Worm (Caenorhabditis elegans) whole organism, early embryonic: Measurements from ENCODE around the gene pcm-1.

Experiments used
- B0310.2 ChIP-seq: sonication (generic microtip); optimal IDR thresholded peaks from 2 replicates; lab custom pipeline; 2016; ENCODE audit warnings: mild to moderate bottlenecking, missing genetic modification characterization, missing compliant biosample characterization
- F13C5.2 ChIP-seq: sonication (generic microtip); optimal IDR thresholded peaks from 2 replicates; lab custom pipeline; 2017; ENCODE audit warnings: mild to moderate bottlenecking, missing genetic modification characterization, inconsistent platforms, missing compliant biosample characterization
- aly-1 ChIP-seq: sonication (generic microtip); optimal IDR thresholded peaks from 2 replicates; lab custom pipeline; 2016; ENCODE audit warnings: missing genetic modification characterization, missing compliant biosample characterization
- ama-1 ChIP-seq: fragments of 150-350 bp; optimal IDR thresholded peaks from 2 replicates; lab custom pipeline; 2014
- ceh-13 ChIP-seq: fragments of 200-800 bp; sonication (Bioruptor generic); optimal IDR thresholded peaks from 2 replicates; lab custom pipeline; 2018; ENCODE audit warnings: mild to moderate bottlenecking, missing genetic modification characterization, missing compliant biosample characterization
- ceh-36 ChIP-seq: sonication (generic microtip); optimal IDR thresholded peaks from 2 replicates; lab custom pipeline; 2016; ENCODE audit warnings: missing genetic modification characterization, inconsistent platforms, missing compliant biosample characterization
- ets-7 ChIP-seq: sonication (generic microtip); optimal IDR thresholded peaks from 2 replicates; lab custom pipeline; 2016; ENCODE audit warnings: missing genotype, missing genetic modification characterization, missing compliant biosample characterization
- flt-1 ChIP-seq: fragments of 200-800 bp; sonication (Bioruptor generic); IDR thresholded peaks from 2 replicates; pipeline ENCODE4 v1.3.6; 2022; ENCODE audit warnings: missing genetic modification characterization, missing compliant biosample characterization
- hmbx-1 ChIP-seq: sonication (generic microtip); optimal IDR thresholded peaks from 2 replicates; lab custom pipeline; 2016; ENCODE audit warnings: mild to moderate bottlenecking, missing genetic modification characterization, missing compliant biosample characterization
- hmg-4 ChIP-seq: fragments of 200-800 bp; sonication (Bioruptor generic); optimal IDR thresholded peaks from 2 replicates; lab custom pipeline; 2018; ENCODE audit warnings: mild to moderate bottlenecking, missing genetic modification characterization, missing compliant biosample characterization
- hnd-1 ChIP-seq: sonication (generic microtip); optimal IDR thresholded peaks from 2 replicates; lab custom pipeline; 2016; ENCODE audit warnings: missing genetic modification characterization, missing compliant biosample characterization
- pes-1 ChIP-seq: fragments of 200-800 bp; sonication (Bioruptor generic); IDR thresholded peaks from 2 replicates; pipeline ENCODE4 v1.3.6; 2022; ENCODE audit warnings: missing genetic modification reagents, missing genetic modification characterization, missing compliant biosample characterization
- scrt-1 ChIP-seq: fragments of 200-800 bp; sonication (Bioruptor generic); IDR thresholded peaks from 2 replicates; pipeline ENCODE4 v1.3.6; 2022; ENCODE audit warnings: missing genetic modification characterization, missing compliant biosample characterization
- sea-1 ChIP-seq: fragments of 200-800 bp; sonication (Bioruptor generic); conservative IDR thresholded peaks from 2 replicates; pipeline ENCODE4 v1.3.6; 2022; ENCODE audit warnings: missing genetic modification characterization, missing compliant biosample characterization
- tbx-11 ChIP-seq: fragments of 200-800 bp; sonication (Bioruptor generic); IDR thresholded peaks from 2 replicates; pipeline ENCODE4 v1.3.6; 2022; ENCODE audit warnings: missing genetic modification characterization, missing compliant biosample characterization
- tbx-37 ChIP-seq: fragments of 200-800 bp; sonication (Bioruptor generic); conservative IDR thresholded peaks from 2 replicates; pipeline ENCODE4 v1.3.6; 2022; ENCODE audit warnings: missing genetic modification reagents, missing genetic modification characterization, missing compliant biosample characterization
- tra-4 ChIP-seq: sonication (generic microtip); optimal IDR thresholded peaks from 2 replicates; lab custom pipeline; 2017; ENCODE audit warnings: missing genetic modification characterization, missing compliant biosample characterization

The pcm-1 gene

ce11 chrV:5954747-5955146 is 8.9 kb downstream of the pcm-1 start, which contains the start of gene M03F8.6:
TSS of gene M03F8.6 (minus strand) at chrV:5954847.
- TF ChIP-seq F13C5.2 (tag; lab: Kevin White, UChicago) (no peak), hnd-1 (tag; lab: Kevin White, UChicago) (no peak), ceh-36 (no peak), ceh-13 (GFP tag; lab: Kevin White, UChicago) (no peak), scrt-1 (GFP tag; lab: Robert Waterston, UW) (no peak), flt-1 (no peak), B0310.2 (no peak), tbx-37 (no peak), hmg-4 (GFP tag; lab: Kevin White, UChicago) (no peak), ama-1 (lab: Kevin White, UChicago) (no peak), tra-4 (tag; lab: Kevin White, UChicago) (no peak), hmbx-1 (no peak), ets-7 (tag; lab: Kevin White, UChicago) (no peak), sea-1 (GFP tag; lab: Robert Waterston, UW) (no peak), pes-1 (no peak), aly-1 (tag; lab: Kevin White, UChicago) (no peak), tbx-11 (GFP tag; lab: Robert Waterston, UW) (no peak)

DNA sequence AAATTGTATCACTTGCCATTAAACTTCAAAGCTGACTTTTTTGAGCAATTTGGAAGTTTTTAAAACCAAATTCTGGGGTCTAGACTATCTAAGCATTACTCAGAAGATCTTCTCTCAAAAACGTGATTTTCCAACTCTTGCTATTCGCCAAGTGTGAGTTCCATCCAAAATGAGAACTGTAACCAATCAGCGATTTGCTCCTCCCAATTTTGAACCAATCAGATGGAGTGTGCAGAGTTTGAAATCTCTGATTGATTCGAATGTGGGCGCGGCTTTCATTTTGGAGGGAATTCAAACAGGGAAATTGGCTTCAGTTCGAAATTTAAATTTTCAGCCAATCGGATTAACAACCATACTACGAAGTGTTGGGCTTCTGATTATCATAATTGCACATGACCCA is 10.6 kb downstream of the pcm-1 start:
- TF ChIP-seq tbx-11 (GFP tag; lab: Robert Waterston, UW) (no peak), ceh-36 (no peak), sea-1 (GFP tag; lab: Robert Waterston, UW) (no peak), tbx-37 (no peak), B0310.2 (no peak), F13C5.2 (tag; lab: Kevin White, UChicago) (no peak), ets-7 (tag; lab: Kevin White, UChicago) (no peak), scrt-1 (GFP tag; lab: Robert Waterston, UW) (no peak), aly-1 (tag; lab: Kevin White, UChicago) (no peak), flt-1 (no peak)

ce11 chrV:5951133-5951532 is 12.5 kb downstream of the pcm-1 start, which contains the start of gene M03F8.1:
TSS of gene M03F8.1 (plus strand) at chrV:5951433.
- TF ChIP-seq hnd-1 (tag; lab: Kevin White, UChicago) (no peak), tbx-37 (no peak), F13C5.2 (tag; lab: Kevin White, UChicago) (no peak), B0310.2 (no peak), flt-1 (no peak), pes-1 (no peak), tbx-11 (GFP tag; lab: Robert Waterston, UW) (no peak), hmg-4 (GFP tag; lab: Kevin White, UChicago) (no peak), ceh-13 (GFP tag; lab: Kevin White, UChicago) (no peak), ceh-36 (no peak), ama-1 (lab: Kevin White, UChicago) (no peak), sea-1 (GFP tag; lab: Robert Waterston, UW) (no peak), tra-4 (tag; lab: Kevin White, UChicago) (no peak)

DNA sequence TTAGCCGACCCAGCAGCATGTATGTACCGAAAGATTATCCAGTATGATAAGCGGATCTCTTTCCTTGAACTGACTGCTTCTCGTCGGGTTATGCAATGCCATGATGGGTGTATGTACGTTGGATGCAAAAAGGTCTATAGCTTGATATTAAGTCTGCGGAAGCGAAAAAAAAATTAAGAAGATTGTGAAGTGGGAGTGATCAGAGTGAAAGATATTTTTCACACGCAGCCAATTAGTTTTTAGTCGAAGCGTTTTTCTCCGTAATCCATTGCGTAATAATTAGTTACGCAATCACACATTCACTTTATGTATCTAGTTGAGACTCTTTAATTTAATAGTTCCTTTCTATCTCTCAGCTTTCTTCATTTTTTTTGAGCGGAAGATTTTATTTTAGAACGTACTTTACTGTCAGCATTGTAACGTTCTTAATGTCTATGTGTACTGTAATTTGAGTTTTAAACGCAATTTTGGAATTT is 14.0 kb downstream of the pcm-1 start:
- no peak for TF ChIP-seq hnd-1 (tag; lab: Kevin White, UChicago)
- TF ChIP-seq hmbx-1: no peak
- TF ChIP-seq aly-1 (tag; lab: Kevin White, UChicago): no peak
- TF ChIP-seq flt-1: no peak
- TF ChIP-seq tbx-37: no peak
- no peak for TF ChIP-seq B0310.2
- no peak for TF ChIP-seq tra-4 (tag; lab: Kevin White, UChicago)
- TF ChIP-seq pes-1: no peak
- no peak for TF ChIP-seq tbx-11 (GFP tag; lab: Robert Waterston, UW)
- no peak for TF ChIP-seq hmg-4 (GFP tag; lab: Kevin White, UChicago)
- no peak for TF ChIP-seq scrt-1 (GFP tag; lab: Robert Waterston, UW)
- TF ChIP-seq ceh-36: no peak
- no peak for TF ChIP-seq ceh-13 (GFP tag; lab: Kevin White, UChicago)
- no peak for TF ChIP-seq ets-7 (tag; lab: Kevin White, UChicago)
- no peak for TF ChIP-seq F13C5.2 (tag; lab: Kevin White, UChicago)

DNA sequence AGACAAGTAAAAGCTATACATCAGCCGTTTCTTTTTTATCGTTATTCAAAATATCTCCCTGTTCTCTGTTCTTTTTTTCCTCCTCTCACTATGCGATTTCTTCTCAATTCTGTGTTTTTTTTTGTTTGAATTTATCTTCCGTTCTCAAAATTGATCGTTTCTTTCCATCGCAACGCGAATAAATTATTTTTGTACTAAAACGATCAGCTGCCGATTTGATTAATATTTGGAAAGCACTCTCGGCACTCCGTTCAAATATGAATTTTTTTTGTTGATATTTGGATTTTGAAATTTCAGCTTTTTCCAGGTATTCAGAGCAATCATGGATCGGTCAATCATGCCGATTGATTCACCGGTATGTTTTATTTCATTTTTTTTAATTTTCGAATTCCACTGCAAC is 20.5 kb downstream of the pcm-1 start, which contains the start of gene pst-1:
pst-1 (plus strand) TSS at position 301 of the 400 bp plus-strand sequence.
- TF ChIP-seq flt-1 (no peak), hmg-4 (GFP tag; lab: Kevin White, UChicago) (no peak), scrt-1 (GFP tag; lab: Robert Waterston, UW) (no peak), hnd-1 (tag; lab: Kevin White, UChicago) (no peak), sea-1 (GFP tag; lab: Robert Waterston, UW) (no peak), B0310.2 (no peak), aly-1 (tag; lab: Kevin White, UChicago) (no peak), ceh-13 (GFP tag; lab: Kevin White, UChicago) (no peak), pes-1 (no peak)

DNA sequence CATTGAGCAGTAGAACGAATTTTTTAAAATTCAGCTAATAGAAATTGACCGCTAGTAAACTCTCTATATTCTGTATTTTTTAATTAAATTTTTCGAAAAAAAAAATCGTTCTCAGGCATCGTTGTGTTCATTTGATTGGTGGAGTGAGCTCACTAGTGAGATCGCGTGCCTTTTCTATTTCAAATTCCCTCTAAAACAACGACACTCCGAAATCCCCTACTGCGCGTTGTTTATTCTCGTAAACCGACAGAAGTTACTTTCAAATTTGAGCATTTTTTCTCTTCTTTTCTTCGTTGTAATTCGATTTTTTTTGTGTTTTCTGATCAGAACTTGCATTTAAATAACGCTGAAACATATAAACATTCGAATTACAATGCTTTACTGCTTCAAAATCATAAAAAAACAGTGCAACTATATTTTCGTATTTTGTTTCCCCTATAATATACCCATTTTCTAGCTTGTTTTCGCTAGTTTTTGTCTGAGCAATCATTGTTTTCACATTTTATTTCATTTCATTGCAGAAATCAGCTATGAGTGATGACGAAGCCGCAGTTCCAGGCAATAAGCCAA is 24.1 kb downstream of the pcm-1 start, which contains the start of gene syf-3:
syf-3 (plus strand) TSS at position 520 of the 570 bp plus-strand sequence.
- TF ChIP-seq hmg-4 (GFP tag; lab: Kevin White, UChicago) (no peak), tbx-37 (no peak), hnd-1 (tag; lab: Kevin White, UChicago) (no peak)

- TF ChIP-seq ama-1 (lab: Kevin White, UChicago) (no peak), F13C5.2 (tag; lab: Kevin White, UChicago) (no peak), scrt-1 (GFP tag; lab: Robert Waterston, UW) (no peak), aly-1 (tag; lab: Kevin White, UChicago) (no peak), ets-7 (tag; lab: Kevin White, UChicago) (no peak), B0310.2 (no peak), hnd-1 (tag; lab: Kevin White, UChicago) (no peak), hmg-4 (GFP tag; lab: Kevin White, UChicago) (no peak), flt-1 (no peak), sea-1 (GFP tag; lab: Robert Waterston, UW) (no peak), ceh-36 (no peak), tbx-37 (no peak)
Measured at ce11 chrV:5936691-5937090, 27.0 kb downstream of the pcm-1 start, which contains the start of the genes M03F8.5 and M03F8.7. TSS of gene M03F8.5 (minus strand) at chrV:5936791. TSS of gene M03F8.7 (plus strand) at chrV:5936939.
